Worm (Caenorhabditis elegans): Measurements from ENCODE around the gene T15B7.1.

Gene T15B7.1

ce11 chrV:6810091-6810490 is 32.4 kb upstream of the T15B7.1 start:
- TF ChIP-seq ztf-1 (GFP tag; conservative IDR thresholded peaks at IDR 0.05) (no peak), fos-1 (tag; optimal IDR thresholded peaks at IDR 0.05) (peak; percentile 93)

- TF ChIP-seq crh-2 (tag; optimal IDR thresholded peaks at IDR 0.05) (no peak), fos-1 (tag; optimal IDR thresholded peaks at IDR 0.05) (peak; percentile 91)
These were observed 30.7 kb upstream of the T15B7.1 start for ce11 chrV:6811863-6812262.

ce11 chrV:6813862-6814261 is 28.7 kb upstream of the T15B7.1 start:
- no peak for TF ChIP-seq nhr-23 (tag; optimal IDR thresholded peaks at IDR 0.05)
- TF ChIP-seq unc-39 (tag; optimal IDR thresholded peaks at IDR 0.05), result no peak
- TF ChIP-seq blmp-1 (tag; optimal IDR thresholded peaks at IDR 0.05; ENCODE audit: insufficient read depth), result no peak
- TF ChIP-seq nhr-12 (tag; optimal IDR thresholded peaks at IDR 0.05), result no peak
- no peak for TF ChIP-seq snpc-4 (tag; optimal IDR thresholded peaks at IDR 0.05)
- no peak for TF ChIP-seq nhr-21 (tag; optimal IDR thresholded peaks at IDR 0.05)
- TF ChIP-seq dmd-4 (tag; optimal IDR thresholded peaks at IDR 0.05), result no peak
- TF ChIP-seq alr-1 (tag; optimal IDR thresholded peaks at IDR 0.05), result no peak
- no peak for TF ChIP-seq ztf-11 (tag; optimal IDR thresholded peaks at IDR 0.05)

- TF ChIP-seq unc-39 (tag; optimal IDR thresholded peaks at IDR 0.05) (no peak), ZK546.5 (tag; optimal IDR thresholded peaks at IDR 0.05) (no peak), nhr-21 (tag; optimal IDR thresholded peaks at IDR 0.05) (no peak), ztf-11 (tag; optimal IDR thresholded peaks at IDR 0.05) (no peak), unc-55 (GFP tag; optimal IDR thresholded peaks at IDR 0.05) (no peak), nhr-237 (tag; optimal IDR thresholded peaks at IDR 0.05) (no peak), mbf-1 (tag; optimal IDR thresholded peaks at IDR 0.05) (no peak), lin-11 (tag; optimal IDR thresholded peaks at IDR 0.05) (no peak), nhr-10 (tag; optimal IDR thresholded peaks at IDR 0.05) (no peak), elt-3 (tag; optimal IDR thresholded peaks at IDR 0.05) (no peak), ceh-16 (tag; optimal IDR thresholded peaks at IDR 0.05) (no peak), crh-2 (tag; optimal IDR thresholded peaks at IDR 0.05) (no peak), nhr-23 (tag; optimal IDR thresholded peaks at IDR 0.05) (no peak), C34F6.9 (tag; optimal IDR thresholded peaks at IDR 0.05) (no peak), ama-1 (optimal IDR thresholded peaks at IDR 0.05) (no peak), lsy-2 (tag; optimal IDR thresholded peaks at IDR 0.05) (no peak), ceh-82 (tag; optimal IDR thresholded peaks at IDR 0.05) (no peak), alr-1 (tag; optimal IDR thresholded peaks at IDR 0.05) (no peak), F13H6.1 (tag; optimal IDR thresholded peaks at IDR 0.05) (no peak)
These were observed 25.4 kb upstream of the T15B7.1 start, which contains the start of gene dmsr-14 for ce11 chrV:6817184-6817583. dmsr-14 (minus strand) TSS chrV:6817284.

- TF ChIP-seq dmd-4 (tag; optimal IDR thresholded peaks at IDR 0.05) (no peak), zag-1 (tag; optimal IDR thresholded peaks at IDR 0.05) (no peak), mab-5 (tag; optimal IDR thresholded peaks at IDR 0.05) (no peak), nhr-6 (tag; optimal IDR thresholded peaks at IDR 0.05) (no peak), sma-3 (GFP tag; optimal IDR thresholded peaks at IDR 0.05) (no peak), lsy-2 (tag; optimal IDR thresholded peaks at IDR 0.05) (no peak), C34F6.9 (tag; optimal IDR thresholded peaks at IDR 0.05) (no peak), F13H6.1 (tag; optimal IDR thresholded peaks at IDR 0.05) (no peak), nhr-237 (tag; optimal IDR thresholded peaks at IDR 0.05) (no peak), ceh-82 (tag; optimal IDR thresholded peaks at IDR 0.05) (no peak), nhr-10 (tag; optimal IDR thresholded peaks at IDR 0.05) (no peak), nhr-23 (tag; optimal IDR thresholded peaks at IDR 0.05) (no peak), ztf-11 (tag; optimal IDR thresholded peaks at IDR 0.05) (no peak), Y55F3AM.14 (GFP tag; optimal IDR thresholded peaks at IDR 0.05) (no peak), ZK546.5 (tag; optimal IDR thresholded peaks at IDR 0.05) (no peak), mdl-1 (tag; optimal IDR thresholded peaks at IDR 0.05) (no peak), nhr-11 (tag; optimal IDR thresholded peaks at IDR 0.05) (no peak), ztf-4 (tag; optimal IDR thresholded peaks at IDR 0.05) (no peak)
These were observed 22.7 kb upstream of the T15B7.1 start, which contains the start of gene dmsr-13 for ce11 chrV:6819812-6820211. dmsr-13 (minus strand) TSS chrV:6819912.

- TF ChIP-seq fos-1 (tag; optimal IDR thresholded peaks at IDR 0.05), result no peak
- TF ChIP-seq unc-39 (tag; optimal IDR thresholded peaks at IDR 0.05), result no peak
- TF ChIP-seq mbf-1 (tag; optimal IDR thresholded peaks at IDR 0.05), result no peak
- TF ChIP-seq lsy-2 (tag; optimal IDR thresholded peaks at IDR 0.05), result no peak
- no peak for TF ChIP-seq lin-39 (tag; optimal IDR thresholded peaks at IDR 0.05)
- TF ChIP-seq nhr-129 (tag; optimal IDR thresholded peaks at IDR 0.05), result no peak
- TF ChIP-seq unc-62 (GFP tag; optimal IDR thresholded peaks at IDR 0.05), result no peak
- TF ChIP-seq unc-55 (GFP tag; optimal IDR thresholded peaks at IDR 0.05), result no peak
- no peak for TF ChIP-seq nhr-25 (tag; optimal IDR thresholded peaks at IDR 0.05)
- no peak for TF ChIP-seq elt-3 (tag; optimal IDR thresholded peaks at IDR 0.05)
- TF ChIP-seq peb-1 (tag; optimal IDR thresholded peaks at IDR 0.05), result no peak
- no peak for TF ChIP-seq aly-2 (tag; optimal IDR thresholded peaks at IDR 0.05)
- no peak for TF ChIP-seq snpc-4 (tag; optimal IDR thresholded peaks at IDR 0.05)
- no peak for TF ChIP-seq nhr-77 (tag; optimal IDR thresholded peaks at IDR 0.05)
- TF ChIP-seq nhr-237 (tag; optimal IDR thresholded peaks at IDR 0.05), result no peak
- TF ChIP-seq nhr-21 (tag; optimal IDR thresholded peaks at IDR 0.05), result no peak
- no peak for TF ChIP-seq mdl-1 (tag; optimal IDR thresholded peaks at IDR 0.05)
- TF ChIP-seq mab-5 (tag; optimal IDR thresholded peaks at IDR 0.05), result no peak
These were observed 21.0 kb upstream of the T15B7.1 start, which contains the start of gene T15B7.8 for ce11 chrV:6821509-6821908. T15B7.8 (plus strand) TSS chrV:6821809.
